Fruit fly (Drosophila melanogaster) Kc167 (cell line): Measurements from ENCODE around the gene CG10089.

ENCODE experiments used
- Sin3A ChIP-seq: fragments of >200 bp; optimal IDR thresholded peaks from 2 replicates; lab custom pipeline; 2018; ENCODE audit warnings: missing external identifiers
- psq ChIP-seq: fragments of >200 bp; optimal IDR thresholded peaks from 2 replicates; lab custom pipeline; 2017; ENCODE audit warnings: missing external identifiers

DNA sequence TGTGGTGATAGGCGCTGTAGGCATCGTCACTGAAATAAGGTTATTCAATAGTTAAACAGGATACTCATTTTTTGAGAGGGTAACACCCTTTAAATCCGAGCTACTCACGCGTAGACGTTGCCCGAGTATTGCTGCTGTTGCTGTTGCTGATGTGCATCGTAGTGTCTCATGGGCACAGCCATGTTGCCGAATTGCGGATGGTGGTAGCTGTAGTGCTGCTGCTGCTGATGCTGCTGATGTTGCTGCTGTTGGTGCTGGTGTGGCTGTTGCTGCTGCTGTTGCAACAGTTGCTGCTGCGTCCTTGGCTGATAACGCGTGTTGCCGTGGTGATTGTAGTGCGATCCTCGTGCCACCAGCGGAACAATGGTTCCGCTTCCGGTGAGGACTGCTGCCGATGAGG lies 44.4 kb downstream of the CG10089 start:
- no peak for TF ChIP-seq Sin3A (lab: Kevin White, UChicago)
- no peak for TF ChIP-seq psq (lab: Kevin White, UChicago)
